Worm (Caenorhabditis elegans) whole organism, late embryonic: Measurements from ENCODE around the gene ZK809.1.

Experiments used
- C08G9.2 ChIP-seq: sonication (generic microtip); optimal IDR thresholded peaks from 2 replicates; lab custom pipeline; 2016; ENCODE audit warnings: mild to moderate bottlenecking, missing genetic modification characterization, moderate library complexity, missing compliant biosample characterization
- F13H6.1 ChIP-seq: sonication (generic microtip); optimal IDR thresholded peaks from 2 replicates; lab custom pipeline; 2016; ENCODE audit warnings: missing genetic modification characterization, missing compliant biosample characterization
- K09A11.1 ChIP-seq: sonication (generic microtip); optimal IDR thresholded peaks from 2 replicates; lab custom pipeline; 2017; ENCODE audit warnings: antibody characterized with exemption, mild to moderate bottlenecking, missing genetic modification characterization, missing compliant biosample characterization; ENCODE audit not compliant: insufficient read depth
- Y22D7AL.16 ChIP-seq: sonication (generic microtip); optimal IDR thresholded peaks from 2 replicates; lab custom pipeline; 2016; ENCODE audit warnings: missing genetic modification characterization, missing compliant biosample characterization
- ahr-1 ChIP-seq: sonication (generic microtip); optimal IDR thresholded peaks from 2 replicates; lab custom pipeline; 2016; ENCODE audit warnings: missing genetic modification characterization, missing compliant biosample characterization
- ama-1 ChIP-seq: fragments of 150-350 bp; optimal IDR thresholded peaks from 2 replicates; lab custom pipeline; 2014
- ceh-14 ChIP-seq: sonication (generic microtip); optimal IDR thresholded peaks from 2 replicates; lab custom pipeline; 2016; ENCODE audit warnings: missing genotype, missing genetic modification characterization, missing compliant biosample characterization
- ceh-18 ChIP-seq: sonication (generic microtip); optimal IDR thresholded peaks from 2 replicates; lab custom pipeline; 2016; ENCODE audit warnings: missing genetic modification characterization, missing compliant biosample characterization
- ceh-2 ChIP-seq: sonication (generic microtip); optimal IDR thresholded peaks from 2 replicates; lab custom pipeline; 2016; ENCODE audit warnings: missing genotype, missing genetic modification characterization, missing compliant biosample characterization
- ceh-30 ChIP-seq: fragments of 150-350 bp; optimal IDR thresholded peaks from 2 replicates; lab custom pipeline; 2014; ENCODE audit warnings: missing biosample characterization, missing genetic modification characterization
- dmd-4 ChIP-seq: sonication (generic microtip); optimal IDR thresholded peaks from 2 replicates; lab custom pipeline; 2016; ENCODE audit warnings: borderline replicate concordance, missing genetic modification characterization, missing compliant biosample characterization
- elt-2 ChIP-seq: sonication (generic microtip); optimal IDR thresholded peaks from 2 replicates; lab custom pipeline; 2016; ENCODE audit warnings: missing genetic modification reagents, missing genetic modification characterization, missing compliant biosample characterization
- elt-4 ChIP-seq: sonication (generic microtip); optimal IDR thresholded peaks from 2 replicates; lab custom pipeline; 2016; ENCODE audit warnings: missing genetic modification characterization, missing compliant biosample characterization
- fax-1 ChIP-seq: sonication (generic microtip); optimal IDR thresholded peaks from 2 replicates; lab custom pipeline; 2016; ENCODE audit warnings: missing genotype, missing genetic modification characterization, missing compliant biosample characterization
- fkh-10 ChIP-seq: fragments of 150-350 bp; optimal IDR thresholded peaks from 2 replicates; lab custom pipeline; 2014; ENCODE audit warnings: missing biosample characterization, missing genetic modification reagents, missing genetic modification characterization
- fkh-6 ChIP-seq: sonication (generic microtip); optimal IDR thresholded peaks from 2 replicates; lab custom pipeline; 2016; ENCODE audit warnings: missing genetic modification characterization, missing compliant biosample characterization
- gmeb-2 ChIP-seq: sonication (generic microtip); optimal IDR thresholded peaks from 2 replicates; lab custom pipeline; 2016; ENCODE audit warnings: missing genetic modification characterization, inconsistent platforms, missing compliant biosample characterization
- hlh-15 ChIP-seq: sonication (generic microtip); optimal IDR thresholded peaks from 2 replicates; lab custom pipeline; 2016; ENCODE audit warnings: missing genetic modification characterization, missing compliant biosample characterization
- hlh-6 ChIP-seq: sonication (generic microtip); optimal IDR thresholded peaks from 2 replicates; lab custom pipeline; 2016; ENCODE audit warnings: missing genotype, missing genetic modification characterization, missing compliant biosample characterization
- hlh-8 ChIP-seq: sonication (generic microtip); optimal IDR thresholded peaks from 2 replicates; lab custom pipeline; 2016; ENCODE audit warnings: missing genotype, missing genetic modification characterization, missing compliant biosample characterization
- lin-11 ChIP-seq: fragments of 200-800 bp; sonication (Bioruptor generic); optimal IDR thresholded peaks from 2 replicates; lab custom pipeline; 2018; ENCODE audit warnings: mild to moderate bottlenecking, missing genetic modification characterization, missing compliant biosample characterization
- mec-3 ChIP-seq: sonication (generic microtip); optimal IDR thresholded peaks from 2 replicates; lab custom pipeline; 2016; ENCODE audit warnings: borderline replicate concordance, missing genetic modification characterization, missing compliant biosample characterization
- nfya-1 ChIP-seq: sonication (generic microtip); optimal IDR thresholded peaks from 2 replicates; lab custom pipeline; 2017; ENCODE audit warnings: missing genetic modification characterization, mild to moderate bottlenecking, missing compliant biosample characterization, antibody characterized with exemption, moderate library complexity
- nhr-11 ChIP-seq: fragments of 150-350 bp; optimal IDR thresholded peaks from 2 replicates; lab custom pipeline; 2014; ENCODE audit warnings: missing biosample characterization, missing genetic modification characterization
- pha-2 ChIP-seq: sonication (generic microtip); optimal IDR thresholded peaks from 2 replicates; lab custom pipeline; 2017; ENCODE audit warnings: mild to moderate bottlenecking, missing genetic modification characterization, missing compliant biosample characterization
- rnt-1 ChIP-seq: sonication (generic microtip); optimal IDR thresholded peaks from 2 replicates; lab custom pipeline; 2016; ENCODE audit warnings: missing genetic modification characterization, missing compliant biosample characterization
- sox-2 ChIP-seq: fragments of 200-800 bp; sonication (Bioruptor generic); IDR thresholded peaks from 2 replicates; pipeline ENCODE4 v1.3.6; 2022; ENCODE audit warnings: missing genetic modification reagents, missing genetic modification characterization, missing compliant biosample characterization
- sox-4 ChIP-seq: sonication (generic microtip); optimal IDR thresholded peaks from 2 replicates; lab custom pipeline; 2017; ENCODE audit warnings: mild to moderate bottlenecking, missing genetic modification characterization, inconsistent platforms, missing compliant biosample characterization
- tbx-7 ChIP-seq: sonication (generic microtip); optimal IDR thresholded peaks from 2 replicates; lab custom pipeline; 2016; ENCODE audit warnings: missing genotype, missing genetic modification characterization, missing compliant biosample characterization
- unc-3 ChIP-seq, 2 experiments: fragments of 200-800 bp in 1 of 2; sonication (Bioruptor generic) in 1 of 2; sonication (generic microtip) in 1 of 2; conservative IDR thresholded peaks in 1 of 2; optimal IDR thresholded peaks in 1 of 2; 2 replicates each; pipeline versions ENCODE4 v1.3.6 to Lab custom; 2016 to 2022; ENCODE audit warnings: missing compliant biosample characterization in 2 of 2, missing genetic modification characterization in 2 of 2, missing genetic modification reagents in 1 of 2
- unc-42 ChIP-seq: sonication (generic microtip); optimal IDR thresholded peaks from 2 replicates; lab custom pipeline; 2016; ENCODE audit warnings: missing genotype, missing genetic modification characterization, missing compliant biosample characterization
- unc-86 ChIP-seq: sonication (generic microtip); optimal IDR thresholded peaks from 2 replicates; lab custom pipeline; 2016; ENCODE audit warnings: missing genetic modification characterization, missing compliant biosample characterization
- zip-5 ChIP-seq: sonication (generic microtip); optimal IDR thresholded peaks from 2 replicates; lab custom pipeline; 2016; ENCODE audit warnings: missing genetic modification characterization, missing compliant biosample characterization

The ZK809.1 gene

DNA sequence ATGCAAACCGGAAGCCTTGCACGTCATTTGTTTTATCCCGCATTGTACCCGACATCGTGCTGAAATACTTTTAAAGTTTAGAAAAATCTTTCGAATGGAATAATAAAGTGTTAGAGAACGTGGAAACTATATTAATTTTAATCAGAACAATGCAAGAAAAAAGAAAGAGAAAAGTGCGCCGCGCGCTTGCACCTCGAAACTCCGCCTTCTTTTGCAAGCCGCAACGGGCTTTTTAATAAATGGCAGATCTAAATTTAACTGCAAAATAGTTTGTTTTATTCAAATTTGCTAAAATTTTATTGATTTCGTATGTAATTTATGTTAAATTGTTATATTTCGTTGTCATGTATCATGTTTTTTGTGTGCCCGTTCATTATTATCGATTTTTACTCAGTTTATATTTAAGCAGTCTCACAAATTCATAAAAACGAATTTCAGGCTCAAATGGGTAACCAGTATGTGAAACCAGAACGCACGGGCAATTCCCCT, 10.1 kb downstream of the ZK809.1 start, which contains the start of the genes acl-3 and ndub-6:
TSS of gene acl-3 (minus strand) at position 59 of the 489 bp plus-strand sequence.
TSS of gene ndub-6 (plus strand) at position 439 of the 489 bp plus-strand sequence.
- TF ChIP-seq gmeb-2 (tag; lab: Kevin White, UChicago) (no peak), nhr-11 (no peak), ceh-30 (tag; lab: Kevin White, UChicago) (no peak), F13H6.1 (tag; lab: Kevin White, UChicago) (no peak), ceh-18 (no peak), hlh-15 (tag; lab: Kevin White, UChicago) (no peak)

DNA sequence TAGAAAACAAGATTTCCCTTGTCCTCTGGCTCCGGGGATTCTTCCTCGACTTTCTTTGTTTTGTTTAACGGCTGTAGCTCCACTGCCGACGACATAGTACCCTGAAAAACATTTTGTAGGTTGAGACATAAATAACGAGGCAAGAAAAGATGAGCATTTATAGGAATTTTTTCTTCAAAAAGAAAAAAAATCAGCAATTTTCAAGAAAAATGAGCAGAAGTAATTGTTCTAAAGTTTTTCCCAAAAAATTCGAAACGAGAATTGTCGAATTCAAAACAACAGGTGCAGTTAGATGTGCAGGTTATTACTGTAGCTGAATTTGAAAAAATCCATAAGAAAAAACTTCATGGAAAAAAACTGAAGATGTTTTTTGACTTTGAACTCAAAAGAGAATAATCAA, 13.5 kb downstream of the ZK809.1 start, which contains the start of gene ent-1:
TSS of gene ent-1 (minus strand) at position 101 of the 400 bp plus-strand sequence.
- TF ChIP-seq ahr-1 (tag; lab: Kevin White, UChicago) (no peak), Y22D7AL.16 (tag; lab: Kevin White, UChicago) (no peak), pha-2 (tag; lab: Kevin White, UChicago) (no peak), unc-86 (tag; lab: Kevin White, UChicago) (no peak), sox-4 (tag; lab: Kevin White, UChicago) (no peak), rnt-1 (tag; lab: Kevin White, UChicago) (no peak)

DNA sequence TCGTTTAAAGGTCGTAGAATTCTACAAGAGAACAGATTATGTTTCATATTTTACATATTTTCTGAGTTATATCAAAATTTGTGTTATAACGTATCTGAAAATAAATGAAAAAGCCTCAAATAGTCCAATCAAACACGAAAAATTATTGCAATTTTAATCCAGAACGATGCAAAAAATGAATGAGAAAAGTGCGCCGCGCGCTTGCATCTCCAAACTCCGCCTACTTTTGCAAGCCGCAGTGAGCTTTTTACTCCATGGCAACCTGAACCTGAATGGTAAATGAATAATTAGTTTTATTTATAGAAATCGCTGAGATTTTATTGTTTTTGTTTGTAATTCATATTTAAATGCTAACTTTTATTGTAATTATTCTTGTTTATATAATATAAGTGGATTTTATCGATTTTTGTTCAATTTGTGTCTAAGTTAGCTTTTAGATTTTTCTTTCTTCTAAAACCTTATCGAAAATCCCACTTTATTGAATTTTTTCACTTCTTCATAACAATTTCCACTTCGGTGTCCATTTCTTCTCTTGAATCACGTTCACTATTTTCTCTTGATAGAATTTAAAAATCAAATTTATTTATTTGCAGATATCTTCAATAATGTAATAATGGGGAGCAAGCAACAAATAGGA, 14.4 kb downstream of the ZK809.1 start, which contains the start of gene ZK809.5:
TSS of gene ZK809.5 (plus strand) at position 587 of the 637 bp plus-strand sequence.
- TF ChIP-seq nfya-1 (tag; lab: Kevin White, UChicago) = peak; percentile 12
- TF ChIP-seq elt-2 (tag; lab: Kevin White, UChicago) = peak; percentile 9
- TF ChIP-seq fkh-6 (tag; lab: Kevin White, UChicago) = no peak
- no peak for TF ChIP-seq dmd-4 (tag; lab: Kevin White, UChicago)
- no peak for TF ChIP-seq ceh-14

DNA sequence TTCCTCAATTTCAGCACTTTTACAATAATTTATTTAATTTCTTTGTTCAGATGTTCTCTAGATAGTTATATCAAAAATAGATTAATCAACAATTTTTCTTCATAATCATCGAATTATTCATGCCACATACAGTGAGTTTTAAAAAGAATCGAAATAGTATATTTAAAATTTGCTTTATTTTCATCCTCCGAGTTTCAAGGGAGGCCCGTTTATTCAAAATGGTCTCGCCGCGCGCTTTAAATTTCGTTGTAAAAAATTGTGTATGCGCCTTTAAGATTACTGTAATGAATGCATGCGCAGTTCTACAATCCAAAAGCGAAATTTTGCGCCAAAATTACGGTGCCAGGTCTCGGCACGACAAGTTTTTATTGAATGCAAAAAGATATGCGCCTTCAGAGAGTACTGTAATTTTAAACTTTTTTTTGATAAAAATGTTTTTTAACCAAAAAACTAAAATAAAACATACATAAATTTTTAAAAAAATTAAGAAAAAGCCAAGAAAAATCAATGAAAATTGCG, 18.0 kb downstream of the ZK809.1 start, which contains the start of gene ZK792.1:
TSS of gene ZK792.1 (plus strand) at position 51 of the 519 bp plus-strand sequence.
- no peak for TF ChIP-seq nhr-11
- no peak for TF ChIP-seq ceh-18
- no peak for TF ChIP-seq F13H6.1 (tag; lab: Kevin White, UChicago)
- no peak for TF ChIP-seq sox-2 (GFP tag; lab: Robert Waterston, UW)
- TF ChIP-seq fkh-10 = no peak
- TF ChIP-seq fax-1 = no peak
- TF ChIP-seq K09A11.1 (tag; lab: Kevin White, UChicago) = no peak
- no peak for TF ChIP-seq dmd-4 (tag; lab: Kevin White, UChicago)
- TF ChIP-seq ceh-2 (tag; lab: Kevin White, UChicago) = no peak
- no peak for TF ChIP-seq unc-3 (GFP tag; conservative IDR thresholded peaks at IDR 0.05; lab: Robert Waterston, UW)
- TF ChIP-seq unc-3 (tag; optimal IDR thresholded peaks at IDR 0.05; lab: Kevin White, UChicago) = no peak
- no peak for TF ChIP-seq unc-42
- no peak for TF ChIP-seq elt-4 (tag; lab: Kevin White, UChicago)
- TF ChIP-seq C08G9.2 (tag; lab: Kevin White, UChicago) = no peak
- no peak for TF ChIP-seq ahr-1 (tag; lab: Kevin White, UChicago)
- no peak for TF ChIP-seq hlh-15 (tag; lab: Kevin White, UChicago)
- TF ChIP-seq hlh-8 (tag; lab: Kevin White, UChicago) = no peak
- TF ChIP-seq mec-3 (tag; lab: Kevin White, UChicago) = no peak
- no peak for TF ChIP-seq zip-5 (tag; lab: Kevin White, UChicago)

DNA sequence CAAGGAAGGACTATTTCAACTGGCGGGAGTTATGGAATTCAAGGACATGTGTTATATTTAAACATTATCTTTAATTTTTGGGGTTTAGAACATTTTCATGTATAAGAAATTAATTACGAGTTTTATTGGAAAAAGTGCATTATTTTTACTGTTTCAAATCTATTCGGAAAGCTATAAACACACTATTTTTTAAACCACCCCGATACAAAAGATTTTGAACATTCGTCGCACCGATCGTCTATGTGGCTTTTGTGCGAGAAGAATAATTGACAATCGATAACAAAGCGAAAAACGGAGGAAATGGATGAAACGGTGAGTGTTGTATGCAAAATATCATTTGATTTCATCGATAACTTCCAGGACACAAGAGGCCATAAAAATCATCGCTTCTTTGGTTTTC, 23.1 kb downstream of the ZK809.1 start, which contains the start of gene ZK809.9:
TSS of gene ZK809.9 (plus strand) at position 301 of the 400 bp plus-strand sequence.
- TF ChIP-seq nfya-1 (tag; lab: Kevin White, UChicago) (no peak), fkh-10 (no peak), tbx-7 (tag; lab: Kevin White, UChicago) (no peak), hlh-6 (tag; lab: Kevin White, UChicago) (no peak), ama-1 (lab: Kevin White, UChicago) (no peak), lin-11 (no peak)
